Worm (Caenorhabditis elegans): ENCODE measurements around the gene gars-1.

gars-1 gene

DNA sequence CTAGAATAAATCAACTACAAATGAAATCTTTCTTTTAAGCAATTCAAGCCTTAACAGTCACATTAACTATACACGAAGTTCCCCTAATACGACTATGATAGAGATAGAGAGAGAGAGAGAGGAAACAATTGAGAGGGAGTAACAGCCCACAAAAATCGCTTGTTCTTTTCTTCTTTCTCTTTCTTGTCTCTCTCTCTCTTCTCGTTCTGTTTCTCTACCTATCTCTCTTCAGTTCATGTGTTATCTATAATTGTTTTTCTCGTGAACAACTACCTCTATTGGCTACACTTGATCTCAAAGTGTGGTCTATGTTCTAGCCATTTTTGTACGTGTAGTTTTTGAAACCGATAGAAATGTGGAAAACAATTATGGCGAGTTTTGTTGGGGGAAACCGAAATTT lies 39.2 kb upstream of the gars-1 start:
- TF ChIP-seq ceh-16 (tag; optimal IDR thresholded peaks at IDR 0.05) (no peak), ztf-4 (tag; optimal IDR thresholded peaks at IDR 0.05) (no peak), lin-39 (tag; optimal IDR thresholded peaks at IDR 0.05) (no peak), nfya-1 (tag; optimal IDR thresholded peaks at IDR 0.05; ENCODE audit: insufficient read depth) (peak; percentile 73), zag-1 (tag; optimal IDR thresholded peaks at IDR 0.05) (no peak), lin-15B (tag; optimal IDR thresholded peaks at IDR 0.05) (peak; percentile 12), pqm-1 (tag; optimal IDR thresholded peaks at IDR 0.05) (peak; percentile 89), ceh-9 (tag; optimal IDR thresholded peaks at IDR 0.05) (no peak), elt-2 (tag; optimal IDR thresholded peaks at IDR 0.05) (peak; percentile 80), nhr-43 (tag; optimal IDR thresholded peaks at IDR 0.05; ENCODE audit: poor library complexity, severe bottlenecking) (peak; percentile 78), ztf-11 (tag; optimal IDR thresholded peaks at IDR 0.05) (no peak), hmg-11 (tag; optimal IDR thresholded peaks at IDR 0.05) (peak; percentile 29), skn-1 (tag; optimal IDR thresholded peaks at IDR 0.05) (no peak), nhr-11 (tag; optimal IDR thresholded peaks at IDR 0.05) (no peak), eor-1 (tag; optimal IDR thresholded peaks at IDR 0.05) (no peak), pha-4 (tag; optimal IDR thresholded peaks at IDR 0.05) (peak; percentile 85), ceh-82 (tag; optimal IDR thresholded peaks at IDR 0.05) (no peak), nhr-12 (tag; optimal IDR thresholded peaks at IDR 0.05) (no peak), fos-1 (tag; optimal IDR thresholded peaks at IDR 0.05) (no peak), lsy-12 (tag; optimal IDR thresholded peaks at IDR 0.05) (peak; percentile 48), elt-1 (tag; optimal IDR thresholded peaks at IDR 0.05) (peak; percentile 34), nhr-23 (tag; optimal IDR thresholded peaks at IDR 0.05) (peak; percentile 44), elt-3 (tag; optimal IDR thresholded peaks at IDR 0.05) (peak in 1 of 3 experiments; percentile 20), snpc-4 (tag; optimal IDR thresholded peaks at IDR 0.05) (peak; percentile 30), ceh-28 (tag; optimal IDR thresholded peaks at IDR 0.05) (peak; percentile 60), jun-1 (tag; optimal IDR thresholded peaks at IDR 0.05) (peak; percentile 79), nhr-25 (tag; optimal IDR thresholded peaks at IDR 0.05) (peak; percentile 81), egl-27 (tag; optimal IDR thresholded peaks at IDR 0.05) (no peak)

DNA sequence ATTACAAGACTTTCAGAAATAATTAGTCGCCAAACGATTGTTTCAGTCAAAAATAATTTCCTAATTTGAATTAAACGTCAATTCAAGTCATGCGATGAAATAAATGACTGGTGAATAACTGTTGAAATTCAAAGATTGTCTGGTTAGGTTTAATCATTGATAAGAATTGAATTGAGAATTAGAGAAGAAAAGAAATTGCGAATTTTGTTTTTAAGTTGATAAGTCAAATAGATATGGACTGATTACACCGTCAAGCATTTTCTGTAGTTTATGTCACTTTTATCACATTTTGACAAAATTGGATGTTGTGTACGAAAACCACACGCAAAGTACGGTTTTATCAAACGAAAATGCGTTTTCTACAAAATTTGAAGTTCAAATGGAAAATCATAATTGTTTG lies 37.8 kb upstream of the gars-1 start:
- TF ChIP-seq nhr-76 (tag; optimal IDR thresholded peaks at IDR 0.05) (no peak), nhr-23 (tag; optimal IDR thresholded peaks at IDR 0.05) (peak; percentile 9), ceh-9 (tag; optimal IDR thresholded peaks at IDR 0.05) (no peak), pha-4 (tag; optimal IDR thresholded peaks at IDR 0.05) (peak; percentile 76), lin-39 (tag; optimal IDR thresholded peaks at IDR 0.05) (no peak), jun-1 (tag; optimal IDR thresholded peaks at IDR 0.05) (peak; percentile 45), snpc-4 (tag; optimal IDR thresholded peaks at IDR 0.05) (no peak), ceh-28 (tag; optimal IDR thresholded peaks at IDR 0.05) (peak; percentile 2), fkh-2 (tag; optimal IDR thresholded peaks at IDR 0.05) (no peak), elt-2 (tag; optimal IDR thresholded peaks at IDR 0.05) (peak; percentile 97), nhr-77 (tag; optimal IDR thresholded peaks at IDR 0.05) (no peak), pqm-1 (tag; optimal IDR thresholded peaks at IDR 0.05) (peak; percentile 98), elt-3 (tag; optimal IDR thresholded peaks at IDR 0.05) (peak in 2 of 3 experiments; percentile 42 to 64)

DNA sequence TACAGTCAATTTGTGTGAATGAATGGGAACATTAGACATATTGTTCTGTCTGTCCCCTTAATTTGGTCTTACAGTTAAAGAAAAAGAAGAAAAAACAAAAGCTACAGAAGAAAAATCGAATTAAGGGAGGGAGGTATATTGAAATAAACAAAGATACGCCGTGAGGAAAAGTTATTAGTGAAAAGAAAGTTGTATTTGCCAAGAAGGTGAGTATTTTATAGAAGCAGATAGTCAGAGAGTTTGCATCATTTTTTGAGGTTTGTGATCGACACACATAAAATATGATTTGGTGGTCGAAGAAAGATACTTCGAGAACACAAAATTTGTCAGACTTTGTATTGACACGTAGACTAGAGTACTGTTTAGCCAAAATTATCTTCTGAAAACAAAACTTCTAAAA lies 36.9 kb upstream of the gars-1 start:
- TF ChIP-seq ceh-28 (tag; optimal IDR thresholded peaks at IDR 0.05) (no peak), zag-1 (tag; optimal IDR thresholded peaks at IDR 0.05) (no peak), fos-1 (tag; optimal IDR thresholded peaks at IDR 0.05) (no peak), R02D3.7 (tag; optimal IDR thresholded peaks at IDR 0.05) (no peak), unc-39 (tag; optimal IDR thresholded peaks at IDR 0.05) (no peak), jun-1 (tag; optimal IDR thresholded peaks at IDR 0.05) (peak; percentile 38), elt-2 (tag; optimal IDR thresholded peaks at IDR 0.05) (peak; percentile 49), fkh-2 (tag; optimal IDR thresholded peaks at IDR 0.05) (no peak), elt-1 (tag; optimal IDR thresholded peaks at IDR 0.05) (no peak), pha-4 (tag; optimal IDR thresholded peaks at IDR 0.05) (peak; percentile 68), ama-1 (optimal IDR thresholded peaks at IDR 0.05) (no peak), pqm-1 (tag; optimal IDR thresholded peaks at IDR 0.05) (peak; percentile 52)

DNA sequence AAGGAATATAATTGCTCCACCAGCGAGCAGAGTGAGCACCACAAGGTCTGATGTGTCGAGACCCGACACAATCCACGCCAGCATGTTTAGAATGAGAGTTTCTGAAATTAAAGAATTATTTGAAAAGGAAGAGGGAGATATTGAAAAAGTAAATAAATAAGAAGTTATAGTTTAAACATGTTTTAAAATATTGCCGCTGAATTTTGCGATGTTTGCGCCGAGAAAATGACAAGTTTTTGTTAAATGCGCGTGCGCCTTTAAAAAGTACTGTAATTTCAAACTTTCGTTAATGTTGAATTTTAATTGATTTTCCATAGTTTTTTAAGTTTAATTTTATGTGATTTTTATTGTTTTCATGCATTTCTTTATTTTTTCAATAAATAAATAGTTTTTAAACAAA lies 36.1 kb upstream of the gars-1 start, which contains the start of gene emb-8:
Gene emb-8, minus strand, starts transcription at position 101 of the 400 bp plus-strand sequence.
- no peak for TF ChIP-seq zag-1 (tag; optimal IDR thresholded peaks at IDR 0.05)
- TF ChIP-seq snpc-4 (tag; optimal IDR thresholded peaks at IDR 0.05): no peak
- TF ChIP-seq eor-1 (tag; optimal IDR thresholded peaks at IDR 0.05): no peak
- TF ChIP-seq ceh-16 (tag; optimal IDR thresholded peaks at IDR 0.05): no peak
- TF ChIP-seq skn-1 (tag; optimal IDR thresholded peaks at IDR 0.05): no peak

Data from whole organism, L3 larva.